Fruit fly (Drosophila melanogaster): ENCODE measurements around the gene natalisin.

The natalisin gene

DNA sequence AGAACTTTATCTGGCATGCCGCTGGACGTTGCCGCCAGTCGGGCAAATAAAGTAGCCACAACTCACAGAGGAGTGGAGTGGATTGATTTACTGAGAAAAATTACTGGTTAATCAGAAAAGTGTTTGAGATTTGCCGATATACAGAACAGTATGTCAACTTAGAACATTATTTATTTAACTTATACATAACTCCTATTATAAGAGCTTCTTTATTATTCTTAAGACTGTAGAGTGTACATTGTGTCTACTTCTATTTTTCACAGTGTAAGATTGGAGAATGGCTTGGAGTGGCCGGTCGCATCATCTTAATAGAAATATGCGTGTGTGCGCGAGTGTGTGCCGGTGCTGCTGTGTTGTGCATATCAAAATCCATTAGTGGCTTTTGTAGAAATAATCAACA lies 52.2 kb downstream of the natalisin start (continued):
- TF ChIP-seq Hr4 (GFP tag; optimal IDR thresholded peaks at IDR 0.05) (peak; percentile 85), CG1621 (tag; optimal IDR thresholded peaks at IDR 0.05) (peak; percentile 6)

dm6 chr3R:14471426-14471825 lies 53.0 kb downstream of the natalisin start:
- TF ChIP-seq ss (GFP tag; optimal IDR thresholded peaks at IDR 0.05) = peak; percentile 4 to 6
- TF ChIP-seq CG11902 (GFP tag; optimal IDR thresholded peaks at IDR 0.05) = no peak
- TF ChIP-seq achi (GFP tag; optimal IDR thresholded peaks at IDR 0.05) = no peak
- TF ChIP-seq fkh (GFP tag; optimal IDR thresholded peaks at IDR 0.05) = no peak
- no peak for TF ChIP-seq cyc (GFP tag; optimal IDR thresholded peaks at IDR 0.05)
- no peak for TF ChIP-seq fd85E (GFP tag; optimal IDR thresholded peaks at IDR 0.05)
- no peak for TF ChIP-seq CG8119 (GFP tag; IDR thresholded peaks at IDR 0.05)
- TF ChIP-seq Eip78C (GFP tag) = no peak
- TF ChIP-seq Smox (GFP tag; optimal IDR thresholded peaks at IDR 0.05) = no peak
- TF ChIP-seq Ets21C (GFP tag; optimal IDR thresholded peaks at IDR 0.05) = no peak
- no peak for TF ChIP-seq CG8632 (GFP tag; optimal IDR thresholded peaks at IDR 0.05)
- TF ChIP-seq CG11762 (GFP tag; optimal IDR thresholded peaks at IDR 0.05; ENCODE audit: insufficient read depth) = no peak
- TF ChIP-seq svp (GFP tag) = peak; percentile 90
- no peak for TF ChIP-seq lz (GFP tag; optimal IDR thresholded peaks at IDR 0.05)
